Worm (Caenorhabditis elegans): ENCODE results near the gene nlp-59.

ce11 chrV:14996236-14996635 is 25.0 kb downstream of the nlp-59 start, which contains the start of gene irld-14:
- TF ChIP-seq unc-62 (GFP tag; optimal IDR thresholded peaks at IDR 0.05): no peak
- TF ChIP-seq snpc-4 (tag; optimal IDR thresholded peaks at IDR 0.05): no peak
- no peak for TF ChIP-seq lin-13 (tag; optimal IDR thresholded peaks at IDR 0.05)
- TF ChIP-seq ceh-43 (GFP tag; optimal IDR thresholded peaks at IDR 0.05): no peak
- no peak for TF ChIP-seq pha-4 (tag; optimal IDR thresholded peaks at IDR 0.05)
- TF ChIP-seq nhr-237 (tag; optimal IDR thresholded peaks at IDR 0.05): no peak
- no peak for TF ChIP-seq unc-39 (tag; optimal IDR thresholded peaks at IDR 0.05)
